Fruit fly (Drosophila melanogaster) whole organism, embryonic: ENCODE results near the gene Prim1.

Experiments
- Abd-B ChIP-seq: fragments of 200-800 bp; sonication (Bioruptor generic); optimal IDR thresholded peaks from 2 replicates; lab custom pipeline; 2018; ENCODE audit warnings: missing biosample characterization, mild to moderate bottlenecking, missing genetic modification characterization, moderate library complexity
- B-H1 ChIP-seq: fragments of 200-800 bp; sonication (Bioruptor generic); IDR thresholded peaks from 3 replicates; pipeline ENCODE4 v1.3.6; 2022; ENCODE audit warnings: missing biosample characterization, missing genetic modification characterization
- C15 ChIP-seq: fragments of 200-800 bp; sonication (Bioruptor generic); IDR thresholded peaks from 3 replicates; pipeline ENCODE4 v1.3.6; 2022; ENCODE audit warnings: missing biosample characterization, missing genetic modification characterization
- CG1602 ChIP-seq: fragments of 200-800 bp; sonication (Bioruptor generic); optimal IDR thresholded peaks from 3 replicates; lab custom pipeline; 2016; ENCODE audit warnings: missing biosample characterization, missing genetic modification characterization
- CG5180 ChIP-seq: fragments of 200-800 bp; sonication (Bioruptor generic); optimal IDR thresholded peaks from 3 replicates; lab custom pipeline; 2017; ENCODE audit warnings: missing biosample characterization, missing genetic modification characterization, mild to moderate bottlenecking, moderate library complexity, missing genetic modification reagents
- CG6854 ChIP-seq: fragments of 200-800 bp; sonication (Bioruptor generic); optimal IDR thresholded peaks from 3 replicates; lab custom pipeline; 2017; ENCODE audit warnings: missing biosample characterization, mild to moderate bottlenecking, missing genetic modification characterization
- D19B ChIP-seq: fragments of 200-800 bp; sonication (Bioruptor generic); optimal IDR thresholded peaks from 2 replicates; lab custom pipeline; 2017; ENCODE audit warnings: missing biosample characterization, mild to moderate bottlenecking, missing genetic modification characterization
- Fer1 ChIP-seq: fragments of 200-800 bp; sonication (Bioruptor generic); optimal IDR thresholded peaks from 2 replicates; lab custom pipeline; 2017; ENCODE audit warnings: missing biosample characterization, mild to moderate bottlenecking, missing genetic modification characterization
- Gug ChIP-seq: fragments of 200-800 bp; sonication (Bioruptor generic); IDR thresholded peaks from 4 replicates; pipeline ENCODE4 v1.3.6; 2022; ENCODE audit warnings: missing biosample characterization, missing genetic modification characterization
- Nf-YC ChIP-seq: fragments of 200-800 bp; optimal IDR thresholded peaks from 3 replicates; lab custom pipeline; 2019; ENCODE audit warnings: missing biosample characterization, mild to moderate bottlenecking, missing genetic modification characterization, moderate library complexity
- crc ChIP-seq: fragments of 200-800 bp; sonication (Bioruptor generic); optimal IDR thresholded peaks from 2 replicates; lab custom pipeline; 2016; ENCODE audit warnings: missing biosample characterization, missing genetic modification characterization
- psq ChIP-seq: fragments of 200-800 bp; sonication (Bioruptor generic); optimal IDR thresholded peaks from 2 replicates; lab custom pipeline; 2017; ENCODE audit warnings: missing biosample characterization, missing genetic modification characterization

DNA sequence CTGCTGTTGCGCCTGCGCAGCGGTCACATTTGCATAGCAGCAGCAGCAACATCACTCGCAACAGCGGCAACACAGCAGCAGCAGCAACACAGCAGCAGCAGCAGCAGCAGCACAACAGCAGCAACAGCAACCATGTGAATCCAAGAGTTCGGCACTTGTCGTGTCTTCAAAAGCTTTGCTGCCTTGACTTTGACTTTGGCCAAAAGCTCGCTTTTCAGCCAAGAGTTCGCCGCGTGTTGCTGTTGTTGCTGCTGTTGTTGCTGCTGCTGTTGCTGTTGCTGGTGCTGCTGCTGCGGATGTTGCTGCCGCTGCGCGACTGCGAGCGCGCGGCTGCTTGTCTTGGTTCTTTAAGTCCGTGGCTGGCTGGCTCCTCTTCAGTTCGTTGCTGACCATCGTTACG lies 31.9 kb downstream of the Prim1 start, which contains the start of gene ImpE1:
- TF ChIP-seq CG1602 (GFP tag; lab: Kevin White, UChicago) (no peak), D19B (no peak), CG5180 (no peak), Nf-YC (no peak), CG6854 (GFP tag; lab: Kevin White, UChicago) (no peak), Abd-B (GFP tag; lab: Kevin White, UChicago) (no peak), C15 (no peak), crc (GFP tag; lab: Kevin White, UChicago) (no peak), Fer1 (no peak), Gug (GFP tag; lab: Robert Waterston, UW) (no peak), B-H1 (GFP tag; lab: Robert Waterston, UW) (no peak), psq (GFP tag; lab: Kevin White, UChicago) (no peak)
